Worm (Caenorhabditis elegans): Measurements from ENCODE around the gene daf-15.

ce11 chrIV:9371126-9371525, 14.9 kb upstream of the daf-15 start, which contains the start of gene fbxc-58:
- no peak for TF ChIP-seq hlh-12 (tag; optimal IDR thresholded peaks at IDR 0.05)
- peak; percentile 33 for TF ChIP-seq nhr-80 (tag; optimal IDR thresholded peaks at IDR 0.05)
- TF ChIP-seq madf-10 (tag; optimal IDR thresholded peaks at IDR 0.05): no peak
- no peak for TF ChIP-seq lsy-27 (tag; optimal IDR thresholded peaks at IDR 0.05; ENCODE audit: borderline replicate concordance, insufficient read depth)
